Worm (Caenorhabditis elegans) whole organism, L4/young adult: ENCODE measurements around the gene H20E11.3.

Experiments
- W03F9.2 ChIP-seq: fragments of 150-350 bp; optimal IDR thresholded peaks from 2 replicates; lab custom pipeline; 2014; ENCODE audit warnings: missing biosample characterization, missing genetic modification characterization
- dao-5 ChIP-seq: sonication (generic microtip); optimal IDR thresholded peaks from 2 replicates; lab custom pipeline; 2016; ENCODE audit warnings: missing genotype, missing genetic modification characterization, moderate library complexity, missing compliant biosample characterization
- him-1 ChIP-seq: sonication (generic microtip); optimal IDR thresholded peaks from 2 replicates; lab custom pipeline; 2016; ENCODE audit warnings: missing genotype, missing genetic modification reagents, missing genetic modification characterization, missing compliant biosample characterization

DNA sequence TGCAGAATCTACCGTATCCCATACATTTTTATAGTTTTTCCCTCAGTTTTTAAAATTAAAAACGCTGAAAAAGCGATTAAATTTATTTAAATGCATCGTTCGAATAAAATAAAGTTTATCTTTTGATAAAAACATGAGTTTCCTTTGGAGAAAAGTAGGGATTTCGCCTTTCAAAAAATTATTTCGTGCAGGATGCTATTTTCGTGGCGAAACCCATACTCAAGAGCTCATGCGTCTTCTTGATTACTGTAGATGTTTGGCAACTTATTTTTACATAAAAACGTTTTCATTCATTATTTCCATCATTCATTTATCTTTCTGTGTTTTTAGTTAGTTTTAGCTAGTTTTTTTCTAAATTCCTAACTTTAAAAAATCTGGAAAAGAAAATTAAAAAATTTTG lies 34.7 kb upstream of the H20E11.3 start:
- TF ChIP-seq W03F9.2 (tag; lab: Kevin White, UChicago) (no peak), him-1 (no peak), dao-5 (tag; lab: Kevin White, UChicago) (no peak)
